Fruit fly (Drosophila melanogaster) whole organism, wandering third instar larva: ENCODE results near the gene Inx5.

Experiments
- CrebA ChIP-seq: fragments of 200-800 bp; sonication (Bioruptor generic); optimal IDR thresholded peaks from 2 replicates; lab custom pipeline; 2016; ENCODE audit warnings: missing biosample characterization, mild to moderate bottlenecking, missing genetic modification characterization, borderline replicate concordance
- Dfd ChIP-seq: fragments of >200 bp; optimal IDR thresholded peaks from 2 replicates; lab custom pipeline; 2017; ENCODE audit warnings: missing biosample characterization, missing genetic modification characterization
- Mio ChIP-seq: sonication (Bioruptor generic); optimal IDR thresholded peaks from 2 replicates; lab custom pipeline; 2016; ENCODE audit warnings: missing biosample characterization, missing genetic modification characterization
- Vsx2 ChIP-seq: fragments of 200-300, 225-300 bp; sonication (Bioruptor generic); optimal IDR thresholded peaks from 2 replicates; lab custom pipeline; 2018; ENCODE audit warnings: missing biosample characterization, missing genetic modification characterization; ENCODE audit not compliant: partially characterized antibody
- br ChIP-seq: fragments of 200-800 bp; sonication (Bioruptor generic); optimal IDR thresholded peaks from 2 replicates; lab custom pipeline; 2016; ENCODE audit warnings: missing biosample characterization, missing genetic modification characterization
- psq ChIP-seq: fragments of 200-800 bp; sonication (Bioruptor generic); optimal IDR thresholded peaks from 3 replicates; lab custom pipeline; 2017; ENCODE audit warnings: missing biosample characterization, mild to moderate bottlenecking, missing genetic modification characterization, moderate library complexity
- sage ChIP-seq: fragments of 200-800 bp; sonication (Bioruptor generic); optimal IDR thresholded peaks from 2 replicates; lab custom pipeline; 2016; ENCODE audit warnings: missing biosample characterization, mild to moderate bottlenecking, missing genetic modification characterization

dm6 chrX:19211982-19212381 is 41.3 kb upstream of the Inx5 start, which contains the start of gene CG14195:
- TF ChIP-seq psq (GFP tag; lab: Kevin White, UChicago): no peak
- no peak for TF ChIP-seq Mio (GFP tag; lab: Kevin White, UChicago)
- no peak for TF ChIP-seq sage
- TF ChIP-seq br (GFP tag; lab: Kevin White, UChicago): no peak
- TF ChIP-seq Vsx2 (GFP tag; lab: Kevin White, UChicago): no peak
- no peak for TF ChIP-seq Dfd (GFP tag; lab: Kevin White, UChicago)
- TF ChIP-seq CrebA (GFP tag; lab: Kevin White, UChicago): no peak
